Fruit fly (Drosophila melanogaster) whole organism, pupa: ENCODE results near the gene CG42654.

Experiments
- CG4496 ChIP-seq: fragments of 200-800 bp; sonication (Bioruptor generic); IDR thresholded peaks from 3 replicates; pipeline ENCODE4 v1.3.6; 2022; ENCODE audit warnings: missing biosample characterization, missing genetic modification characterization
- D1 ChIP-seq: fragments of 200-800 bp; sonication (Bioruptor generic); optimal IDR thresholded peaks from 2 replicates; lab custom pipeline; 2018; ENCODE audit warnings: missing biosample characterization, mild to moderate bottlenecking, missing genetic modification characterization, moderate library complexity
- EcR ChIP-seq: fragments of 200-800 bp; sonication (Bioruptor generic); optimal IDR thresholded peaks from 3 replicates; lab custom pipeline; 2019; ENCODE audit warnings: missing biosample characterization, missing genetic modification characterization, mild to moderate bottlenecking, moderate library complexity, missing genetic modification reagents
- rn ChIP-seq: fragments of 200-800 bp; sonication (Bioruptor generic); IDR thresholded peaks from 2 replicates; pipeline ENCODE4 v1.3.6; 2022; ENCODE audit warnings: missing biosample characterization, missing genetic modification characterization

DNA sequence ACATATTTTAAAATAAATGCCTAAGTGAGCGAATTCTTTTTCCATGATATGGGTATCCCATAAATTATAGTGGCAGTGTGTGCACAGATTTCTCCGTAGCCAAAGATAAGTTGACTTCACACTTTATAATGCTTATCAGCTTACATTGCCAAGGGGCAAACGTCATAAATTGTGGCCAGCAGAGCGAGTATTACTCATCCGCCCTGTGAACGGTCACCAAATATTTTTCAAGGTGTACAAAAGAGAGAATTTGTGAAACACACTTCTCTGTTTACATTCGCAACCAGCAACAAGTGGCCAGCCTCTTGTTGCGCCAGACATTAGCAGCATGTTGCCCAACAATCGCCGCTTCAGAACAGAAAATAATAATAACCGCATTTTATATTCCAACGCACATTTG lies 21.4 kb downstream of the CG42654 start:
- no peak for TF ChIP-seq rn
- TF ChIP-seq EcR (GFP tag; lab: Kevin White, UChicago): no peak
- TF ChIP-seq D1 (tag; lab: Kevin White, UChicago): no peak
- no peak; the same call in 2 of the 3 replicates for TF ChIP-seq CG4496 (GFP tag; lab: Robert Waterston, UW)
